Worm (Caenorhabditis elegans) whole organism, mixed stage, embryonic: ENCODE data around the gene F58B4.2.

Experiments used
- M03D4.4 ChIP-seq: sonication (generic microtip); optimal IDR thresholded peaks from 2 replicates; lab custom pipeline; 2017; ENCODE audit warnings: mild to moderate bottlenecking, missing genetic modification characterization, missing compliant biosample characterization
- bed-3 ChIP-seq: fragments of 200-800 bp; sonication (Bioruptor generic); optimal IDR thresholded peaks from 3 replicates; lab custom pipeline; 2018; ENCODE audit warnings: mild to moderate bottlenecking, missing genetic modification characterization, moderate library complexity, missing compliant biosample characterization
- blmp-1 ChIP-seq: fragments of 150-350 bp; optimal IDR thresholded peaks from 2 replicates; lab custom pipeline; 2014; ENCODE audit warnings: missing biosample characterization, missing genetic modification characterization
- ceh-39 ChIP-seq: fragments of 150-350 bp; optimal IDR thresholded peaks from 2 replicates; lab custom pipeline; 2014; ENCODE audit warnings: missing biosample characterization, missing genetic modification characterization
- ceh-43 ChIP-seq: fragments of 200-800 bp; sonication (Bioruptor generic); optimal IDR thresholded peaks from 2 replicates; lab custom pipeline; 2018; ENCODE audit warnings: mild to moderate bottlenecking, missing genetic modification characterization, moderate library complexity, missing compliant biosample characterization
- ceh-83 ChIP-seq: fragments of 200-800 bp; sonication (Bioruptor generic); optimal IDR thresholded peaks from 2 replicates; lab custom pipeline; 2018; ENCODE audit warnings: mild to moderate bottlenecking, missing genetic modification characterization, missing compliant biosample characterization
- ces-1 ChIP-seq: fragments of 150-350 bp; optimal IDR thresholded peaks from 2 replicates; lab custom pipeline; 2014; ENCODE audit warnings: missing biosample characterization, missing genetic modification reagents, missing genetic modification characterization
- cnd-1 ChIP-seq: fragments of 200-800 bp; sonication (Bioruptor generic); optimal IDR thresholded peaks from 2 replicates; lab custom pipeline; 2018; ENCODE audit warnings: mild to moderate bottlenecking, missing genetic modification characterization, missing compliant biosample characterization
- drap-1 ChIP-seq: fragments of 200-800 bp; sonication (Bioruptor generic); optimal IDR thresholded peaks from 3 replicates; lab custom pipeline; 2018; ENCODE audit warnings: mild to moderate bottlenecking, missing genetic modification characterization, missing compliant biosample characterization
- elt-1 ChIP-seq: sonication (generic microtip); optimal IDR thresholded peaks from 2 replicates; lab custom pipeline; 2017; ENCODE audit warnings: missing genetic modification characterization, mild to moderate bottlenecking, missing compliant biosample characterization, antibody characterized with exemption, moderate library complexity, borderline replicate concordance; ENCODE audit not compliant: insufficient read depth
- elt-3 ChIP-seq: fragments of 150-350 bp; optimal IDR thresholded peaks from 2 replicates; lab custom pipeline; 2014; ENCODE audit warnings: missing biosample characterization, missing genetic modification characterization
- flh-1 ChIP-seq: fragments of 200-800 bp; sonication (Bioruptor generic); optimal IDR thresholded peaks from 2 replicates; lab custom pipeline; 2018; ENCODE audit warnings: mild to moderate bottlenecking, missing genetic modification characterization, moderate library complexity, missing compliant biosample characterization
- ham-2 ChIP-seq: fragments of 200-800 bp; sonication (Bioruptor generic); optimal IDR thresholded peaks from 2 replicates; lab custom pipeline; 2018; ENCODE audit warnings: mild to moderate bottlenecking, missing genetic modification characterization, missing compliant biosample characterization
- hlh-1 ChIP-seq: fragments of 150-350 bp; optimal IDR thresholded peaks from 2 replicates; lab custom pipeline; 2014; ENCODE audit warnings: missing biosample characterization, missing genetic modification reagents, missing genetic modification characterization
- lin-13 ChIP-seq: fragments of 150-350 bp; optimal IDR thresholded peaks from 2 replicates; lab custom pipeline; 2014; ENCODE audit warnings: missing biosample characterization, missing genetic modification characterization
- lin-32 ChIP-seq: fragments of 200-800 bp; sonication (Bioruptor generic); optimal IDR thresholded peaks from 2 replicates; lab custom pipeline; 2018; ENCODE audit warnings: mild to moderate bottlenecking, missing genetic modification characterization, missing compliant biosample characterization
- lsy-2 ChIP-seq: fragments of 150-350 bp; optimal IDR thresholded peaks from 2 replicates; lab custom pipeline; 2014; ENCODE audit warnings: missing biosample characterization, missing genetic modification characterization
- mab-5 ChIP-seq: fragments of 150-350 bp; optimal IDR thresholded peaks from 2 replicates; lab custom pipeline; 2014; ENCODE audit warnings: missing biosample characterization, missing genetic modification characterization
- mep-1 ChIP-seq: fragments of 150-350 bp; optimal IDR thresholded peaks from 2 replicates; lab custom pipeline; 2017; ENCODE audit warnings: missing biosample characterization, missing genetic modification reagents, missing genetic modification characterization, inconsistent platforms
- mls-2 ChIP-seq: sonication (generic microtip); optimal IDR thresholded peaks from 2 replicates; lab custom pipeline; 2016; ENCODE audit warnings: mild to moderate bottlenecking, missing genetic modification characterization, moderate library complexity, missing compliant biosample characterization
- nhr-12 ChIP-seq: fragments of 150-350 bp; optimal IDR thresholded peaks from 2 replicates; lab custom pipeline; 2014; ENCODE audit warnings: missing biosample characterization, missing genetic modification characterization
- nhr-2 ChIP-seq: fragments of 150-350 bp; optimal IDR thresholded peaks from 2 replicates; lab custom pipeline; 2014; ENCODE audit warnings: missing biosample characterization, missing genetic modification characterization
- nhr-237 ChIP-seq: fragments of 150-350 bp; optimal IDR thresholded peaks from 2 replicates; lab custom pipeline; 2014; ENCODE audit warnings: missing biosample characterization, missing genetic modification characterization
- nhr-28 ChIP-seq: fragments of 150-350 bp; optimal IDR thresholded peaks from 2 replicates; lab custom pipeline; 2014; ENCODE audit warnings: missing biosample characterization, missing genetic modification characterization
- nhr-76 ChIP-seq: sonication (generic microtip); optimal IDR thresholded peaks from 2 replicates; lab custom pipeline; 2017; ENCODE audit warnings: missing biosample characterization, missing genetic modification characterization
- pha-4 ChIP-seq: fragments of 150-350 bp; optimal IDR thresholded peaks from 2 replicates; lab custom pipeline; 2018; ENCODE audit warnings: missing biosample characterization, missing genetic modification reagents, missing genetic modification characterization
- sem-2 ChIP-seq: fragments of 200-800 bp; sonication (Bioruptor generic); optimal IDR thresholded peaks from 2 replicates; lab custom pipeline; 2018; ENCODE audit warnings: mild to moderate bottlenecking, missing genetic modification characterization, missing compliant biosample characterization
- snpc-4 ChIP-seq: fragments of 150-350 bp; optimal IDR thresholded peaks from 2 replicates; lab custom pipeline; 2014; ENCODE audit warnings: missing biosample characterization, missing genetic modification characterization
- sptf-1 ChIP-seq: sonication (generic microtip); optimal IDR thresholded peaks from 2 replicates; lab custom pipeline; 2017; ENCODE audit warnings: mild to moderate bottlenecking, missing genetic modification characterization, moderate library complexity, missing compliant biosample characterization
- tbx-8 ChIP-seq: fragments of 200-800 bp; sonication (Bioruptor generic); optimal IDR thresholded peaks from 2 replicates; lab custom pipeline; 2018; ENCODE audit warnings: mild to moderate bottlenecking, missing genetic modification characterization, moderate library complexity, missing compliant biosample characterization
- unc-120 ChIP-seq: sonication (generic microtip); optimal IDR thresholded peaks from 2 replicates; lab custom pipeline; 2017; ENCODE audit warnings: missing genetic modification characterization, missing compliant biosample characterization; ENCODE audit not compliant: poor library complexity, severe bottlenecking
- unc-39 ChIP-seq: fragments of 150-350 bp; optimal IDR thresholded peaks from 2 replicates; lab custom pipeline; 2014; ENCODE audit warnings: missing biosample characterization, missing genetic modification characterization
- unc-62 ChIP-seq: fragments of 150-350 bp; optimal IDR thresholded peaks from 2 replicates; lab custom pipeline; 2014; ENCODE audit warnings: missing biosample characterization, missing genetic modification reagents, missing genetic modification characterization
- zip-8 ChIP-seq: fragments of 150-350 bp; optimal IDR thresholded peaks from 2 replicates; lab custom pipeline; 2014; ENCODE audit warnings: missing biosample characterization, missing genetic modification characterization
- ztf-11 ChIP-seq: fragments of 150-350 bp; optimal IDR thresholded peaks from 2 replicates; lab custom pipeline; 2014; ENCODE audit warnings: missing biosample characterization, missing genetic modification characterization

The F58B4.2 gene

ce11 chrV:10918373-10918772, at the start of gene F58B4.2:
F58B4.2 (minus strand) TSS chrV:10918473.
- TF ChIP-seq ceh-43 (GFP tag; lab: Kevin White, UChicago) (no peak), flh-1 (GFP tag; lab: Kevin White, UChicago) (no peak), nhr-12 (tag; lab: Kevin White, UChicago) (no peak), sem-2 (GFP tag; lab: Kevin White, UChicago) (no peak), mls-2 (tag; lab: Kevin White, UChicago) (no peak), unc-39 (tag; lab: Kevin White, UChicago) (no peak), bed-3 (GFP tag; lab: Kevin White, UChicago) (no peak), nhr-76 (no peak)

DNA sequence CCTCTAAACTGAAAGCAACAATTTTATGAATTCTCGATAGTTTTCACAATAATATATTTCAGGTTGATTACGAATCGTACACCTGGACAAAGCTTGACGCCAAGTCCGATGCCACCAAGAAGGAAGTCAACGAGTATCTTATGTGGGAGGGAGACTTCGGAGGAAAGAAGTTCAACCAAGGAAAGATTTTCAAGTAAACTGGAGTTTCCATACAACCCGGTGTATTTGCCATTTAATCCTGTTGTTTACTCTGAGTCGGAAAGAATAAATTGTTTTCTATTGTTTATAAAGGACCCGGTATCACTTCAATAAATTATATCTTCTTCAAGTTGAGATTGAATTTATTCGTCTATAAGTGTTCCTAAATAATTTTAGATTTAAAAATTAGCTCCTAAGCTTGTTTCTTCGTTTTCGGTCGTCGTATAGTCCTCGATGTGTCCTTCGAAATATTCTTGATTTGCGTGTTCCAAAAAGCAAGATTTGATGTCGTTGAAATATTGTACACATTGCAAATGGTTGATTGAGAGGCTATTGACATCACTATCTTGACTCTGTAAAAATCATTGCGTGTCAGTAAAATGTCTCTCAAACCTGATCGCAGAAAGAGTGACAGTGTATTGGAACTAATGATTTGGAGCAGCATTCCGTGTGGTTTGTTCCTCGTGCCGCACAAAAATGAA, 49.5 kb upstream of the F58B4.2 start:
- TF ChIP-seq unc-39 (tag; lab: Kevin White, UChicago): no peak
- TF ChIP-seq hlh-1: no peak
- no peak for TF ChIP-seq ceh-43 (GFP tag; lab: Kevin White, UChicago)

ce11 chrV:10966874-10967273, 48.6 kb upstream of the F58B4.2 start:
- TF ChIP-seq drap-1 (GFP tag; lab: Kevin White, UChicago) (no peak), snpc-4 (no peak)

- TF ChIP-seq M03D4.4 (tag; lab: Kevin White, UChicago) (peak; percentile 53), bed-3 (GFP tag; lab: Kevin White, UChicago) (no peak), sem-2 (GFP tag; lab: Kevin White, UChicago) (no peak), nhr-12 (tag; lab: Kevin White, UChicago) (no peak), nhr-237 (tag; lab: Kevin White, UChicago) (peak; percentile 94), nhr-28 (tag; lab: Kevin White, UChicago) (no peak), elt-1 (tag; lab: Kevin White, UChicago) (no peak), unc-62 (GFP tag; lab: Kevin White, UChicago) (no peak), nhr-2 (no peak), flh-1 (GFP tag; lab: Kevin White, UChicago) (no peak), lin-13 (peak; percentile 96), blmp-1 (tag; lab: Kevin White, UChicago) (no peak), elt-3 (tag; lab: Kevin White, UChicago) (peak; percentile 62), ceh-83 (no peak), mep-1 (tag; lab: Kevin White, UChicago) (peak; percentile 98), nhr-76 (no peak), pha-4 (tag; lab: Kevin White, UChicago) (peak; percentile 97), ces-1 (GFP tag; lab: Kevin White, UChicago) (no peak), mls-2 (tag; lab: Kevin White, UChicago) (no peak), sptf-1 (no peak), ceh-43 (GFP tag; lab: Kevin White, UChicago) (no peak), ztf-11 (tag; lab: Kevin White, UChicago) (no peak), zip-8 (tag; lab: Kevin White, UChicago) (no peak), lsy-2 (tag; lab: Kevin White, UChicago) (no peak), lin-32 (GFP tag; lab: Kevin White, UChicago) (no peak), tbx-8 (GFP tag; lab: Kevin White, UChicago) (no peak), mab-5 (tag; lab: Kevin White, UChicago) (no peak), ceh-39 (tag; lab: Kevin White, UChicago) (no peak), snpc-4 (no peak), cnd-1 (tag; lab: Kevin White, UChicago) (peak; percentile 47), hlh-1 (peak; percentile 81), unc-39 (tag; lab: Kevin White, UChicago) (no peak), drap-1 (GFP tag; lab: Kevin White, UChicago) (peak; percentile 39), unc-120 (peak; percentile 23), ham-2 (peak; percentile 20)
- TF ChIP-seq, all 35 proteins: peak for 11
These were observed 47.2 kb upstream of the F58B4.2 start, which contains the start of the genes ctf-4 and eef-1G for ce11 chrV:10965501-10965900. ctf-4 (minus strand) TSS chrV:10965539. eef-1G (plus strand) TSS chrV:10965719.
